Worm (Caenorhabditis elegans) whole organism, L2 larva: ENCODE results near the gene nas-21.
"Not testable (repeated sequence)": the region's sequence is repeated elsewhere in the genome, so short reads cannot be mapped to it uniquely, and the experiment has no call there.

Experiments used
- C34F6.9 ChIP-seq: fragments of 150-350 bp; optimal IDR thresholded peaks from 2 replicates; lab custom pipeline; 2014; ENCODE audit warnings: missing biosample characterization, missing genetic modification characterization
- F13H6.1 ChIP-seq: sonication (generic microtip); optimal IDR thresholded peaks from 2 replicates; lab custom pipeline; 2016; ENCODE audit warnings: missing genetic modification characterization, missing compliant biosample characterization
- R02D3.7 ChIP-seq: fragments of 150-350 bp; optimal IDR thresholded peaks from 2 replicates; lab custom pipeline; 2014; ENCODE audit warnings: missing biosample characterization, missing genetic modification characterization
- Y55F3AM.14 ChIP-seq: fragments of 200-800 bp; sonication (Bioruptor generic); optimal IDR thresholded peaks from 2 replicates; lab custom pipeline; 2018; ENCODE audit warnings: mild to moderate bottlenecking, missing genetic modification characterization, missing compliant biosample characterization
- alr-1 ChIP-seq: fragments of 150-350 bp; optimal IDR thresholded peaks from 2 replicates; lab custom pipeline; 2014; ENCODE audit warnings: missing biosample characterization, missing genetic modification characterization
- ceh-82 ChIP-seq: fragments of 150-350 bp; optimal IDR thresholded peaks from 2 replicates; lab custom pipeline; 2014; ENCODE audit warnings: missing biosample characterization, missing genetic modification characterization
- crh-2 ChIP-seq: sonication (generic microtip); optimal IDR thresholded peaks from 2 replicates; lab custom pipeline; 2017; ENCODE audit warnings: missing biosample characterization, missing genetic modification characterization
- egl-27 ChIP-seq: sonication (generic microtip); optimal IDR thresholded peaks from 3 replicates; lab custom pipeline; 2017; ENCODE audit warnings: missing biosample characterization, missing genetic modification reagents, missing genetic modification characterization
- elt-1 ChIP-seq: fragments of 150-350 bp; optimal IDR thresholded peaks from 2 replicates; lab custom pipeline; 2014; ENCODE audit warnings: missing biosample characterization, missing genetic modification characterization
- elt-3 ChIP-seq: sonication (generic microtip); optimal IDR thresholded peaks from 2 replicates; lab custom pipeline; 2017; ENCODE audit warnings: missing biosample characterization, missing genetic modification characterization
- gmeb-1 ChIP-seq: fragments of 150-350 bp; optimal IDR thresholded peaks from 2 replicates; lab custom pipeline; 2014; ENCODE audit warnings: missing biosample characterization, missing genetic modification characterization
- lin-13 ChIP-seq: fragments of 150-350 bp; optimal IDR thresholded peaks from 2 replicates; lab custom pipeline; 2014; ENCODE audit warnings: missing biosample characterization, missing genetic modification reagents, missing genetic modification characterization
- lin-39 ChIP-seq: fragments of 150-350 bp; optimal IDR thresholded peaks from 2 replicates; lab custom pipeline; 2014; ENCODE audit warnings: missing biosample characterization, missing genetic modification reagents, missing genetic modification characterization
- lsy-2 ChIP-seq, 2 experiments: fragments of 150-350 bp in 1 of 2; sonication (generic microtip) in 1 of 2; optimal IDR thresholded peaks; 2 replicates each; lab custom pipeline; 2014 to 2017; ENCODE audit warnings: missing biosample characterization in 2 of 2, missing genetic modification characterization in 2 of 2
- nhr-11 ChIP-seq: fragments of 150-350 bp; optimal IDR thresholded peaks from 2 replicates; lab custom pipeline; 2014; ENCODE audit warnings: missing biosample characterization, missing genetic modification characterization
- nhr-12 ChIP-seq: fragments of 150-350 bp; optimal IDR thresholded peaks from 2 replicates; lab custom pipeline; 2014; ENCODE audit warnings: missing biosample characterization, missing genetic modification characterization
- nhr-129 ChIP-seq: fragments of 150-350 bp; optimal IDR thresholded peaks from 2 replicates; lab custom pipeline; 2014; ENCODE audit warnings: missing biosample characterization, missing genetic modification characterization
- nhr-21 ChIP-seq: fragments of 150-350 bp; optimal IDR thresholded peaks from 2 replicates; lab custom pipeline; 2014; ENCODE audit warnings: missing biosample characterization, missing genetic modification characterization
- nhr-23 ChIP-seq: fragments of 150-350 bp; optimal IDR thresholded peaks from 2 replicates; lab custom pipeline; 2014; ENCODE audit warnings: missing biosample characterization, missing genetic modification reagents, missing genetic modification characterization
- nhr-237 ChIP-seq: fragments of 150-350 bp; optimal IDR thresholded peaks from 2 replicates; lab custom pipeline; 2014; ENCODE audit warnings: missing biosample characterization, missing genetic modification characterization
- peb-1 ChIP-seq: fragments of 150-350 bp; optimal IDR thresholded peaks from 2 replicates; lab custom pipeline; 2014; ENCODE audit warnings: missing biosample characterization, missing genetic modification characterization
- skn-1 ChIP-seq: sonication (generic microtip); optimal IDR thresholded peaks from 2 replicates; lab custom pipeline; 2017; ENCODE audit warnings: missing biosample characterization, missing genetic modification characterization
- sma-3 ChIP-seq: sonication (generic microtip); optimal IDR thresholded peaks from 2 replicates; lab custom pipeline; 2016; ENCODE audit warnings: missing genetic modification reagents, missing genetic modification characterization, missing compliant biosample characterization
- sma-9 ChIP-seq, 2 experiments: fragments of 150-350 bp in 1 of 2; sonication (generic microtip) in 1 of 2; optimal IDR thresholded peaks; 2 replicates each; lab custom pipeline; 2014 to 2016; ENCODE audit warnings: missing genetic modification characterization in 2 of 2, mild to moderate bottlenecking in 1 of 2, missing biosample characterization in 1 of 2, missing compliant biosample characterization in 1 of 2, missing genetic modification reagents in 1 of 2, moderate library complexity in 1 of 2
- unc-55 ChIP-seq: fragments of 150-350 bp; sonication (generic microtip); optimal IDR thresholded peaks from 3 replicates; lab custom pipeline; 2014; ENCODE audit warnings: missing biosample characterization, missing genetic modification reagents, missing genetic modification characterization
- unc-62 ChIP-seq: fragments of 150-350 bp; optimal IDR thresholded peaks from 2 replicates; lab custom pipeline; 2014; ENCODE audit warnings: missing biosample characterization, missing genetic modification reagents, missing genetic modification characterization
- zag-1 ChIP-seq: fragments of 150-350 bp; optimal IDR thresholded peaks from 2 replicates; lab custom pipeline; 2014; ENCODE audit warnings: missing biosample characterization, missing genetic modification characterization
- ztf-1 ChIP-seq: fragments of 200-800 bp; sonication (Bioruptor generic); conservative IDR thresholded peaks from 2 replicates; pipeline ENCODE4 v1.3.6; 2022; ENCODE audit warnings: missing genetic modification characterization, missing compliant biosample characterization
- ztf-4 ChIP-seq: fragments of 150-350 bp; optimal IDR thresholded peaks from 2 replicates; lab custom pipeline; 2014; ENCODE audit warnings: missing biosample characterization, missing genetic modification characterization

nas-21 gene

DNA sequence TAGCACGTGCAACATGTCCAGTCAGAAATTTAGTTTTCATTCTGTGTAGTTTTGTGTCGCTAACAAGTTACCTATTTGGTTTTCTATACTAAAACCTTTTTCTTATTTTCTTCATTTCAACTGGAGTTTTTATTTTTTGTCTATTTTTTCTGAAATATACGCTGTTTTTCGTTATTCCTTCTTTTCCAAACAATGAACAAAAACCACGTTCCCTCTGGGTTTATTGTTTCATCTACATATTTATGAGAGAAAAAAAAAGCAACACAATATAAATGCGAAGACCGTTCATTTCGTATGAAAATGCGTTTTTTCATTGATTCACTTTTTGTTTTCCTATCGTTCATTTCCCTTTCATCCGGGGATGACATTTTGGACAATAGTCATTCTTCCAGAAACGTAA is 7.0 kb downstream of the nas-21 start, which contains the start of gene T11F9.22:
Gene T11F9.22, plus strand, starts transcription at position 301 of the 400 bp plus-strand sequence.
- TF ChIP-seq ceh-82: no peak
- TF ChIP-seq sma-3: no peak
- TF ChIP-seq nhr-12 (tag; lab: Kevin White, UChicago): no peak
- TF ChIP-seq crh-2 (tag; lab: Kevin White, UChicago): no peak
- no peak for TF ChIP-seq ztf-1 (GFP tag; lab: Robert Waterston, UW)
- no peak for TF ChIP-seq alr-1
- TF ChIP-seq elt-1: no peak
- TF ChIP-seq nhr-237: no peak
- no peak for TF ChIP-seq unc-62 (GFP tag; lab: Kevin White, UChicago)
- TF ChIP-seq unc-55 (GFP tag; lab: Kevin White, UChicago): no peak
- TF ChIP-seq lsy-2 (tag; optimal IDR thresholded peaks at IDR 0.05; lab: Kevin White, UChicago): no peak
- TF ChIP-seq gmeb-1 (tag; lab: Kevin White, UChicago): no peak
- no peak for TF ChIP-seq nhr-129 (tag; lab: Kevin White, UChicago)
- TF ChIP-seq nhr-23 (tag; lab: Kevin White, UChicago): no peak

DNA sequence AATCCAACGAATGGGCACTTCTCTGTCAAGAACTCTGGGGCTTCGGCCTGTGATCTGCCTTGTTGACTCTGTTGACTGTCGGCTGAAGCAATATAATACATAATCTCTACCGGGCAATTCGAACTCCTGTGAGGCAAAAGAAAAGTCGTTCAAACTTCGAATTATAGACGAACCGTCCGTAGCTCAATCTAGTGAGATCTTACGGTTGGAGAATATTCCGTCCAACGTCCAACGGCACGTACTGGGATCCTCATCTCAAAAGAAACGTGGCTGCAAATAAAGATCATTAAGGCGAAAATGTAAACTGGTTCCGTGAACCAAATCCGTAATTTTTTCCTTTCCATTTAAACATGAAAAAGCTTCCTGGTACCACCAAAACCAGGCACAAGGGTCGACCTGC is 8.4 kb downstream of the nas-21 start, which contains the start of gene T11F9.14:
Gene T11F9.14, minus strand, starts transcription at position 101 of the 400 bp plus-strand sequence.
- TF ChIP-seq nhr-237; nhr-23 (tag; lab: Kevin White, UChicago); lin-39 (tag; lab: Kevin White, UChicago): not testable (repeated sequence)

DNA sequence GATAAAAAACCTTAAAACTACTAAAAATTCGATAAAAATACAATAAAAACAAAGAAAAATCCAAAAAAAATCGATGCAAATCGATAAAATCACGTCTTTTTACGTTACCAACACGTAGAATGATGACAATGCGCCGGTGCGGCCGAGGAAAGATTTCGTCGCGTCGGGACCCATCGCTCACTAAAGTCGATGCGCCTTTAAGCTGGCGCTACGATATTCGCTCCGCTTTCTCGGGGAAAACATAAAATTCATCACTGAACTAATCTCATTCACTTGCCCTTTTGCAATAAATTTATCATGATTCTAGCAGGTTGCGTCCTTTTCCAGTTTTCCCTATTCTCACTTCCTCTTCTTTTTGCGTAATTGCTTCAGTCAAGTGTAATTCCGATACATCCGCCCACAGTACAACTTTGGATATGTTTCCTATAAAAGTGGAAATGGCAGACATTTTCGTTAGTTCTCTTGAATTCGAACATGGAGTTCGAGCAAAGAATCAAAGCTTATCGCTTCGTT is 11.3 kb downstream of the nas-21 start, which contains the start of gene col-157:
Gene col-157, plus strand, starts transcription at position 463 of the 513 bp plus-strand sequence.
- not testable (repeated sequence) for TF ChIP-seq elt-1; C34F6.9; lin-13 (GFP tag; lab: Kevin White, UChicago)

DNA sequence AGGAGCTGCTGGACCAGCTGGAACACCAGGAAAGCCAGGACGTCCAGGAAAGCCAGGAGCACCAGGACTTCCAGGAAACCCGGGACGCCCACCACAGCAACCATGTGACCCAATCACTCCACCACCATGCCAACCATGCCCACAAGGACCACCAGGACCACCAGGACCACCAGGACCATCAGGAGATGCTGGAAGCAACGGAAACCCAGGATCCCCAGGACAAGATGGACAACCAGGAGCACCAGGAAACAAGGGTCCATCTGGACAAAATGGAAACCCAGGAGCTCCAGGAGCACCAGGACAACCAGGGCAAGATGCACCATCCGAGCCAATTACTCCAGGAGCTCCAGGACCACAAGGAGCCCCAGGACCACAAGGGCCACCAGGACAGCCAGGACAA is 12.0 kb downstream of the nas-21 start:
- TF ChIP-seq nhr-11 (tag; lab: Kevin White, UChicago): no peak
- no peak for TF ChIP-seq elt-1
- TF ChIP-seq skn-1 (tag; lab: Kevin White, UChicago): no peak
- TF ChIP-seq nhr-21 (tag; lab: Kevin White, UChicago): no peak
- TF ChIP-seq lin-39 (tag; lab: Kevin White, UChicago): no peak
- TF ChIP-seq Y55F3AM.14 (GFP tag; lab: Kevin White, UChicago): no peak
- TF ChIP-seq C34F6.9: no peak
- no peak for TF ChIP-seq ceh-82
- TF ChIP-seq crh-2 (tag; lab: Kevin White, UChicago): no peak
- TF ChIP-seq lsy-2 (tag; optimal IDR thresholded peaks at IDR 0.05; lab: Kevin White, UChicago): no peak
- TF ChIP-seq nhr-129 (tag; lab: Kevin White, UChicago): no peak
- no peak for TF ChIP-seq nhr-23 (tag; lab: Kevin White, UChicago)
- no peak for TF ChIP-seq egl-27
- TF ChIP-seq nhr-12 (tag; lab: Kevin White, UChicago): no peak
- TF ChIP-seq R02D3.7: no peak

DNA sequence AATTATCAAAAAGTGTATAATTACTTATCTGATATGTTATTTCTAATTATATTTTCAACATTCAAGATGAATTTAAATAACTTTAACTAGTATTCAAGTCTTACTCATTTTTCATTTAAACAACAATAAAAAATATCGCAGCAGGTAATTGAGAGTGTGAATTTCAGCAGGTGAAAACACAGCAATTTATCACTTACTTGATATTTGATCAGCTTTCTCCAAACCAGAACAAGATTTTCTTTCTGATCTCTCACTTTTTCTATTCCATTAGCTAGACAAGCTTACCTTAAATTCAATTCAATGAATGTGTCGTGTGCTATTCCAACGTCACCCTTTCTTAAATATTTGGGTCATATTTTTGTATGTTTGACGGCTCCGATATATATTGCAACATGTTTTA is 13.2 kb downstream of the nas-21 start, which contains the start of gene srh-1:
Gene srh-1, plus strand, starts transcription at position 301 of the 400 bp plus-strand sequence.
- TF ChIP-seq zag-1 (tag; lab: Kevin White, UChicago) (no peak), elt-3 (tag; lab: Kevin White, UChicago) (no peak), lsy-2 (tag; optimal IDR thresholded peaks at IDR 0.05; lab: Kevin White, UChicago) (no peak), peb-1 (tag; lab: Kevin White, UChicago) (no peak), nhr-12 (tag; lab: Kevin White, UChicago) (no peak), F13H6.1 (tag; lab: Kevin White, UChicago) (no peak), ceh-82 (no peak), sma-9 (GFP tag; optimal IDR thresholded peaks at IDR 0.05; lab: Kevin White, UChicago) (no peak), sma-9 (tag; optimal IDR thresholded peaks at IDR 0.05; lab: Kevin White, UChicago) (no peak)

DNA sequence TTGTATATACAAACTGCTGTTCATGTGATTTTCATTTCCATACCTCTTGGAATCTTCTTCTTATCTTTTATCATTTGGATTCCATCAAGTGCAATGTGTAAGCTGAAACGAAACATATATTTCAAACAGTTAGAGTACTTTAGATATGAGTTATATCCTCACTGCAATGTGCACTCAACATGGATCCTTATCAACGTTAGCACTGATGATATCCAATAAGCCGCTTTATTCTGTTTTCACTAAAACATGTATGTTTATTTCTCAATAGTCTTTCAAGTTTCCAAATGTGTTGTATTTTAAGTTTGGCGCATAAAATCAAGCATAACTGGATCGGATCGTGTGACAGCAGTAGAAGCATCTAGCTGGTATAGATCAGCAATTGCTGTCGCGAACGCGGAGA is 14.3 kb downstream of the nas-21 start, which contains the start of gene T11F9.10:
Gene T11F9.10, plus strand, starts transcription at position 301 of the 400 bp plus-strand sequence.
- TF ChIP-seq C34F6.9: no peak
- TF ChIP-seq lin-13 (GFP tag; lab: Kevin White, UChicago): no peak
- no peak for TF ChIP-seq nhr-23 (tag; lab: Kevin White, UChicago)
- TF ChIP-seq elt-1: no peak
- no peak for TF ChIP-seq lin-39 (tag; lab: Kevin White, UChicago)
- no peak for TF ChIP-seq unc-62 (GFP tag; lab: Kevin White, UChicago)
- TF ChIP-seq skn-1 (tag; lab: Kevin White, UChicago): no peak
- TF ChIP-seq ztf-4 (tag; lab: Kevin White, UChicago): no peak
- no peak for TF ChIP-seq egl-27
